Worm (Caenorhabditis elegans): Measurements from ENCODE around the gene M03E7.1.

DNA sequence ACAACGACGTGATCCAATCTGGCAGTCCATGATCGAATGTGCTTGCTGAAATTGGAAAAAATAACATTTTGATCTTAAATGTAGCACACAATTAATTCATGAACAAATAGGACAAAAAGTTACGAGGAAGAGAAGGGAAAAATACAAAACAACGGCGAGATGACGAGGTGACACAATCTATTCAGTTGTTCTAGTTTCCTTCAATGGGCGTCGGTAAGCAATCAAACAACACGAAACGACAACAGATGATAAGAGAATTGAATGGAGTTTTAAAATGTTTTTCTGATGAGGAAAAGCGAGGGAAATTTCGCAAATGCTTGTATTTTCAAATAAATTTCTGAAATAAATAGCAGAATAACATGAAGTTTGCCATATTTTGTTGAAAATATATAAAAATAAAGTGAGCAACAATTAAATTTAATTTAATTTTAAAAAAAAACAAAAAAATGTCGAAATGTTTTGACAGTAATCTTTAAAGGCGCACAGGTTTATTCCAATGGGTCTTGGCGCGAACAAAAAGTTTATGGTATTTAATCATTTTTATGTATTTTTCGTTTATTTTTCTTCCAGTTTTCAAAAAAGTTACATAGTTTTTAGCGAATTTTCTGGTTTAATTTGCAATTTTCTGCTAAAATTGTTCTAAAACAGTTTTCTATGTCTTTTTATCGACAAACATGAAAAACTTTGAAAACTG is 44.7 kb downstream of the M03E7.1 start, which contains the start of gene C14C11.7:
- no peak for TF ChIP-seq ama-1 (optimal IDR thresholded peaks at IDR 0.05)
- TF ChIP-seq ama-1 (GFP tag; optimal IDR thresholded peaks at IDR 0.05) = no peak
- no peak for TF ChIP-seq ceh-58 (GFP tag; IDR thresholded peaks at IDR 0.05)
- TF ChIP-seq snpc-3.4 (tag; optimal IDR thresholded peaks at IDR 0.05) = no peak
- TF ChIP-seq him-1 (tag; optimal IDR thresholded peaks at IDR 0.05) = no peak
- no peak for TF ChIP-seq C17E4.6 (GFP tag; IDR thresholded peaks at IDR 0.05)
- no peak for TF ChIP-seq ets-4 (GFP tag; optimal IDR thresholded peaks at IDR 0.05)
- TF ChIP-seq tbx-9 (tag; optimal IDR thresholded peaks at IDR 0.05; ENCODE audit: borderline replicate concordance) = no peak
- no peak for TF ChIP-seq K11D2.4 (GFP tag; IDR thresholded peaks at IDR 0.05)
- TF ChIP-seq lin-54 (GFP tag; optimal IDR thresholded peaks at IDR 0.05) = no peak
- no peak for TF ChIP-seq F39B2.1 (GFP tag; IDR thresholded peaks at IDR 0.05)
